Worm (Caenorhabditis elegans): ENCODE results near the gene grd-12.

- no peak for TF ChIP-seq dao-5 (tag; optimal IDR thresholded peaks at IDR 0.05)
- no peak for TF ChIP-seq him-1 (tag; optimal IDR thresholded peaks at IDR 0.05)
- no peak for TF ChIP-seq W03F9.2 (tag; optimal IDR thresholded peaks at IDR 0.05)
These were observed 35.9 kb downstream of the grd-12 start, which contains the start of gene obr-2 for ce11 chrV:15014164-15014563.

Measured in whole organism, L4/young adult.